Worm (Caenorhabditis elegans) whole organism, midembryonic: Measurements from ENCODE around the gene F02D8.4.

Source experiments
- T22C8.4 ChIP-seq: fragments of 200-800 bp; sonication (Bioruptor generic); IDR thresholded peaks from 2 replicates; pipeline ENCODE4 v1.3.6; 2022; ENCODE audit warnings: missing genetic modification characterization, missing compliant biosample characterization
- cog-1 ChIP-seq: sonication (generic microtip); optimal IDR thresholded peaks from 2 replicates; lab custom pipeline; 2016; ENCODE audit warnings: missing genetic modification characterization, missing compliant biosample characterization
- flt-1 ChIP-seq: fragments of 200-800 bp; sonication (Bioruptor generic); IDR thresholded peaks from 2 replicates; pipeline ENCODE4 v1.3.6; 2022; ENCODE audit warnings: missing genetic modification characterization, missing compliant biosample characterization
- klf-2 ChIP-seq: fragments of 200-800 bp; sonication (Bioruptor generic); conservative IDR thresholded peaks from 2 replicates; pipeline ENCODE4 v1.3.6; 2022; ENCODE audit warnings: missing genetic modification reagents, missing genetic modification characterization, missing compliant biosample characterization
- med-1 ChIP-seq: sonication (generic microtip); optimal IDR thresholded peaks from 2 replicates; lab custom pipeline; 2017; ENCODE audit warnings: missing genetic modification characterization, mild to moderate bottlenecking, missing compliant biosample characterization, antibody characterized with exemption, missing genetic modification reagents; ENCODE audit not compliant: insufficient read depth
- ref-1 ChIP-seq: fragments of 200-800 bp; sonication (Bioruptor generic); conservative IDR thresholded peaks from 2 replicates; pipeline ENCODE4 v1.3.6; 2022; ENCODE audit warnings: missing genetic modification reagents, missing genetic modification characterization, missing compliant biosample characterization
- tab-1 ChIP-seq: fragments of 200-800 bp; sonication (Bioruptor generic); IDR thresholded peaks from 2 replicates; pipeline ENCODE4 v1.3.6; 2022; ENCODE audit warnings: missing genetic modification characterization, missing compliant biosample characterization
- ztf-23 ChIP-seq: fragments of 200-800 bp; sonication (Bioruptor generic); IDR thresholded peaks from 2 replicates; pipeline ENCODE4 v1.3.6; 2022; ENCODE audit warnings: missing genetic modification reagents, missing genetic modification characterization, missing compliant biosample characterization
- ztf-29 ChIP-seq: fragments of 200-800 bp; sonication (Bioruptor generic); IDR thresholded peaks from 2 replicates; pipeline ENCODE4 v1.3.6; 2022; ENCODE audit warnings: missing genetic modification reagents, missing genetic modification characterization, missing compliant biosample characterization

DNA sequence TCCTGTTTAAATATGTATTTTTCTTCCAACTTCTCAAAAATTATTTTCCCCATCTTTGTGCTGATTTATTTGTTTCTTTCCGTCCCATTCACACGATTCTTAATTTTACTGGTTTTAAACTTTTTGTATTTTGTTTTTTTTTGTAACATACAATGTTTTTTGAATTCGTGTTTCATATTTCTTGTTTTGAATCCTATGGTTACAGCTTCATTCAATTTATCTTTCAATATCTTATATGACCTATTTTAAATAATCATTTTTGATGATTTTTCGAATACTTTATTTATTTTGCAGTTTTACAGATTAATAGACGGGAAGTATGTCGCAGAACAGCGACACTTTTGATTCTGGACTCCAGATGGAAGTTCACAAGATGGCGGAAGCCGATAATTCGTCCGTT, 20.1 kb downstream of the F02D8.4 start, which contains the start of gene hrde-2:
- TF ChIP-seq med-1 (GFP tag; lab: Kevin White, UChicago): no peak
- no peak for TF ChIP-seq tab-1 (GFP tag; lab: Robert Waterston, UW)
- TF ChIP-seq T22C8.4 (GFP tag; lab: Robert Waterston, UW): no peak
- TF ChIP-seq ztf-23 (GFP tag; lab: Robert Waterston, UW): no peak
- TF ChIP-seq flt-1 (GFP tag; lab: Robert Waterston, UW): no peak
- no peak for TF ChIP-seq cog-1 (tag; lab: Kevin White, UChicago)
- no peak for TF ChIP-seq ztf-29 (GFP tag; lab: Robert Waterston, UW)
- TF ChIP-seq ref-1 (GFP tag; lab: Robert Waterston, UW): no peak
- TF ChIP-seq klf-2: no peak
